Fruit fly (Drosophila melanogaster) whole organism, prepupa: ENCODE results near the gene Tsp86D.

Experiments used
- CG32006 ChIP-seq: fragments of 200-800 bp; sonication (Bioruptor generic); optimal IDR thresholded peaks from 3 replicates; lab custom pipeline; 2017; ENCODE audit warnings: missing biosample characterization, mild to moderate bottlenecking, missing genetic modification characterization
- CG3919 ChIP-seq: fragments of 200-800 bp; sonication (Bioruptor generic); optimal IDR thresholded peaks from 3 replicates; lab custom pipeline; 2016; ENCODE audit warnings: missing biosample characterization, missing genetic modification characterization
- CG6276 ChIP-seq: fragments of 200-800 bp; sonication (Bioruptor generic); optimal IDR thresholded peaks from 2 replicates; lab custom pipeline; 2017; ENCODE audit warnings: missing biosample characterization, mild to moderate bottlenecking, missing genetic modification characterization
- CG6792 ChIP-seq: fragments of 200-800 bp; sonication (Bioruptor generic); optimal IDR thresholded peaks from 3 replicates; lab custom pipeline; 2016; ENCODE audit warnings: missing biosample characterization, missing genetic modification characterization
- CG7368 ChIP-seq: fragments of 200-800 bp; sonication (Bioruptor generic); optimal IDR thresholded peaks from 3 replicates; lab custom pipeline; 2016; ENCODE audit warnings: missing biosample characterization, missing genetic modification characterization
- CG8319 ChIP-seq: fragments of 200-800 bp; sonication (Bioruptor generic); optimal IDR thresholded peaks from 3 replicates; lab custom pipeline; 2016; ENCODE audit warnings: missing biosample characterization, missing genetic modification characterization
- Hr38 ChIP-seq: sonication (Bioruptor generic); optimal IDR thresholded peaks from 2 replicates; lab custom pipeline; 2016; ENCODE audit warnings: missing biosample characterization, missing genetic modification characterization
- Lpt ChIP-seq: fragments of 200-800 bp; sonication (Bioruptor generic); optimal IDR thresholded peaks from 3 replicates; lab custom pipeline; 2016; ENCODE audit warnings: missing biosample characterization, missing genetic modification characterization
- acj6 ChIP-seq: fragments of 200-800 bp; sonication (Bioruptor generic); optimal IDR thresholded peaks from 3 replicates; lab custom pipeline; 2016; ENCODE audit warnings: missing biosample characterization, missing genetic modification characterization
- pdm3 ChIP-seq: fragments of 200-800 bp; sonication (Bioruptor generic); optimal IDR thresholded peaks from 3 replicates; lab custom pipeline; 2016; ENCODE audit warnings: missing biosample characterization, missing genetic modification characterization

DNA sequence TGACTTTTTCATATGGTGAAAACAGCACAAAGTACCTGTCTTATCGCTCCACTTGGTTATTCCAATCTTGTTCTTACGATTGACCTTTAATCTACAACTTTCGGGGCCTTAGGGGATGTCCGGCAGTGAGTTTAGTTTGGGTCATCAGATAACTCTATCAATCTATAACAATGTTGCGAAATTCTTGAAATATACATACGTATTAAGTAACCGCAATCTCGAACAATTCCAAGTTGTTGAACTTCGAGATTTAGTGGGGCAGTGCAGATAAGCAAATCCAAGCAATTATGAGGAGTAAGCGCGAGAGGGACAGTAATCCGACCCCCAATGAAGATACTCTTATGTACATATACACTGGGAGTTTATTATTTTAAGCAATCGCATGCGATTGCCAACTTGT lies 2.1 kb downstream of the Tsp86D start:
- TF ChIP-seq CG6792 (GFP tag; lab: Kevin White, UChicago) (no peak), Lpt (GFP tag; lab: Kevin White, UChicago) (no peak), Hr38 (no peak), acj6 (GFP tag; lab: Kevin White, UChicago) (no peak), CG7368 (GFP tag; lab: Kevin White, UChicago) (no peak), CG32006 (GFP tag; lab: Kevin White, UChicago) (no peak), CG3919 (GFP tag; lab: Kevin White, UChicago) (no peak), CG8319 (GFP tag; lab: Kevin White, UChicago) (no peak), CG6276 (GFP tag; lab: Kevin White, UChicago) (no peak), pdm3 (GFP tag; lab: Kevin White, UChicago) (no peak)
